Worm (Caenorhabditis elegans) whole organism, early embryonic: Measurements from ENCODE around the gene F26G5.1.

ENCODE experiments used
- B0310.2 ChIP-seq: sonication (generic microtip); optimal IDR thresholded peaks from 2 replicates; lab custom pipeline; 2016; ENCODE audit warnings: mild to moderate bottlenecking, missing genetic modification characterization, missing compliant biosample characterization
- F13C5.2 ChIP-seq: sonication (generic microtip); optimal IDR thresholded peaks from 2 replicates; lab custom pipeline; 2017; ENCODE audit warnings: mild to moderate bottlenecking, missing genetic modification characterization, inconsistent platforms, missing compliant biosample characterization
- aly-1 ChIP-seq: sonication (generic microtip); optimal IDR thresholded peaks from 2 replicates; lab custom pipeline; 2016; ENCODE audit warnings: missing genetic modification characterization, missing compliant biosample characterization
- ama-1 ChIP-seq: fragments of 150-350 bp; optimal IDR thresholded peaks from 2 replicates; lab custom pipeline; 2014
- ceh-13 ChIP-seq: fragments of 200-800 bp; sonication (Bioruptor generic); optimal IDR thresholded peaks from 2 replicates; lab custom pipeline; 2018; ENCODE audit warnings: mild to moderate bottlenecking, missing genetic modification characterization, missing compliant biosample characterization
- ceh-36 ChIP-seq: sonication (generic microtip); optimal IDR thresholded peaks from 2 replicates; lab custom pipeline; 2016; ENCODE audit warnings: missing genetic modification characterization, inconsistent platforms, missing compliant biosample characterization
- ets-7 ChIP-seq: sonication (generic microtip); optimal IDR thresholded peaks from 2 replicates; lab custom pipeline; 2016; ENCODE audit warnings: missing genotype, missing genetic modification characterization, missing compliant biosample characterization
- flt-1 ChIP-seq: fragments of 200-800 bp; sonication (Bioruptor generic); IDR thresholded peaks from 2 replicates; pipeline ENCODE4 v1.3.6; 2022; ENCODE audit warnings: missing genetic modification characterization, missing compliant biosample characterization
- hmbx-1 ChIP-seq: sonication (generic microtip); optimal IDR thresholded peaks from 2 replicates; lab custom pipeline; 2016; ENCODE audit warnings: mild to moderate bottlenecking, missing genetic modification characterization, missing compliant biosample characterization
- hmg-4 ChIP-seq: fragments of 200-800 bp; sonication (Bioruptor generic); optimal IDR thresholded peaks from 2 replicates; lab custom pipeline; 2018; ENCODE audit warnings: mild to moderate bottlenecking, missing genetic modification characterization, missing compliant biosample characterization
- hnd-1 ChIP-seq: sonication (generic microtip); optimal IDR thresholded peaks from 2 replicates; lab custom pipeline; 2016; ENCODE audit warnings: missing genetic modification characterization, missing compliant biosample characterization
- pes-1 ChIP-seq: fragments of 200-800 bp; sonication (Bioruptor generic); IDR thresholded peaks from 2 replicates; pipeline ENCODE4 v1.3.6; 2022; ENCODE audit warnings: missing genetic modification reagents, missing genetic modification characterization, missing compliant biosample characterization
- scrt-1 ChIP-seq: fragments of 200-800 bp; sonication (Bioruptor generic); IDR thresholded peaks from 2 replicates; pipeline ENCODE4 v1.3.6; 2022; ENCODE audit warnings: missing genetic modification characterization, missing compliant biosample characterization
- sea-1 ChIP-seq: fragments of 200-800 bp; sonication (Bioruptor generic); conservative IDR thresholded peaks from 2 replicates; pipeline ENCODE4 v1.3.6; 2022; ENCODE audit warnings: missing genetic modification characterization, missing compliant biosample characterization
- tbx-11 ChIP-seq: fragments of 200-800 bp; sonication (Bioruptor generic); IDR thresholded peaks from 2 replicates; pipeline ENCODE4 v1.3.6; 2022; ENCODE audit warnings: missing genetic modification characterization, missing compliant biosample characterization
- tbx-37 ChIP-seq: fragments of 200-800 bp; sonication (Bioruptor generic); conservative IDR thresholded peaks from 2 replicates; pipeline ENCODE4 v1.3.6; 2022; ENCODE audit warnings: missing genetic modification reagents, missing genetic modification characterization, missing compliant biosample characterization
- tra-4 ChIP-seq: sonication (generic microtip); optimal IDR thresholded peaks from 2 replicates; lab custom pipeline; 2017; ENCODE audit warnings: missing genetic modification characterization, missing compliant biosample characterization

The F26G5.1 gene

ce11 chrV:4948635-4949034, 26.6 kb upstream of the F26G5.1 start, which contains the start of gene str-209:
str-209 (plus strand) TSS chrV:4948935.
- TF ChIP-seq aly-1 (tag; lab: Kevin White, UChicago) = no peak
- no peak for TF ChIP-seq ceh-13 (GFP tag; lab: Kevin White, UChicago)
- TF ChIP-seq F13C5.2 (tag; lab: Kevin White, UChicago) = no peak
- no peak for TF ChIP-seq tra-4 (tag; lab: Kevin White, UChicago)
- TF ChIP-seq pes-1 (GFP tag; lab: Robert Waterston, UW) = no peak
- no peak for TF ChIP-seq B0310.2 (tag; lab: Kevin White, UChicago)
- TF ChIP-seq sea-1 (GFP tag; lab: Robert Waterston, UW) = no peak
- no peak for TF ChIP-seq ceh-36 (tag; lab: Kevin White, UChicago)
- TF ChIP-seq tbx-11 (GFP tag; lab: Robert Waterston, UW) = no peak
- TF ChIP-seq ama-1 (lab: Kevin White, UChicago) = no peak
- TF ChIP-seq scrt-1 (GFP tag; lab: Robert Waterston, UW) = no peak
- no peak for TF ChIP-seq ets-7
- TF ChIP-seq flt-1 (GFP tag; lab: Robert Waterston, UW) = no peak
- no peak for TF ChIP-seq hmg-4 (GFP tag; lab: Kevin White, UChicago)
- TF ChIP-seq hnd-1 = no peak

- no peak for TF ChIP-seq ets-7
- TF ChIP-seq ceh-13 (GFP tag; lab: Kevin White, UChicago) = no peak
- TF ChIP-seq ceh-36 (tag; lab: Kevin White, UChicago) = no peak
- no peak for TF ChIP-seq hnd-1
- no peak for TF ChIP-seq hmg-4 (GFP tag; lab: Kevin White, UChicago)
- no peak for TF ChIP-seq tbx-37 (GFP tag; lab: Robert Waterston, UW)
- TF ChIP-seq aly-1 (tag; lab: Kevin White, UChicago) = no peak
- no peak for TF ChIP-seq tbx-11 (GFP tag; lab: Robert Waterston, UW)
- TF ChIP-seq B0310.2 (tag; lab: Kevin White, UChicago) = no peak
- no peak for TF ChIP-seq sea-1 (GFP tag; lab: Robert Waterston, UW)
- no peak for TF ChIP-seq pes-1 (GFP tag; lab: Robert Waterston, UW)
- no peak for TF ChIP-seq ama-1 (lab: Kevin White, UChicago)
- TF ChIP-seq F13C5.2 (tag; lab: Kevin White, UChicago) = no peak
Measured at ce11 chrV:4951434-4951833, 23.8 kb upstream of the F26G5.1 start, which contains the start of gene str-207. str-207 (plus strand) TSS chrV:4951734.

ce11 chrV:4956529-4956928, 18.7 kb upstream of the F26G5.1 start, which contains the start of gene str-208:
str-208 (plus strand) TSS chrV:4956829.
- no peak for TF ChIP-seq tbx-37 (GFP tag; lab: Robert Waterston, UW)
- TF ChIP-seq hmg-4 (GFP tag; lab: Kevin White, UChicago) = no peak
- TF ChIP-seq tbx-11 (GFP tag; lab: Robert Waterston, UW) = no peak
- no peak for TF ChIP-seq F13C5.2 (tag; lab: Kevin White, UChicago)
- no peak for TF ChIP-seq sea-1 (GFP tag; lab: Robert Waterston, UW)
- no peak for TF ChIP-seq tra-4 (tag; lab: Kevin White, UChicago)
- TF ChIP-seq ets-7 = no peak
- TF ChIP-seq B0310.2 (tag; lab: Kevin White, UChicago) = no peak
- TF ChIP-seq flt-1 (GFP tag; lab: Robert Waterston, UW) = no peak
- no peak for TF ChIP-seq scrt-1 (GFP tag; lab: Robert Waterston, UW)
- no peak for TF ChIP-seq ama-1 (lab: Kevin White, UChicago)
- no peak for TF ChIP-seq hmbx-1
- no peak for TF ChIP-seq ceh-36 (tag; lab: Kevin White, UChicago)

ce11 chrV:4957619-4958018, 17.7 kb upstream of the F26G5.1 start:
- TF ChIP-seq ets-7 = no peak
- peak; percentile 48 for TF ChIP-seq ceh-36 (tag; lab: Kevin White, UChicago)

ce11 chrV:4960686-4961085, 14.6 kb upstream of the F26G5.1 start:
- 0 out of 2 replicates have a peak, but pooled peaks have one; percentile 30 for TF ChIP-seq scrt-1 (GFP tag; lab: Robert Waterston, UW)
- no peak for TF ChIP-seq ama-1 (lab: Kevin White, UChicago)
- TF ChIP-seq tra-4 (tag; lab: Kevin White, UChicago) = no peak
- no peak for TF ChIP-seq hnd-1

ce11 chrV:4962968-4963367, 12.3 kb upstream of the F26G5.1 start, which contains the start of gene tam-1:
tam-1 (minus strand) TSS chrV:4963102.
- TF ChIP-seq F13C5.2 (tag; lab: Kevin White, UChicago) = peak; percentile 39
- TF ChIP-seq ceh-36 (tag; lab: Kevin White, UChicago) = no peak
- no peak for TF ChIP-seq hmbx-1
- peak; percentile 30 for TF ChIP-seq hmg-4 (GFP tag; lab: Kevin White, UChicago)
- TF ChIP-seq tbx-11 (GFP tag; lab: Robert Waterston, UW) = no peak
- TF ChIP-seq ama-1 (lab: Kevin White, UChicago) = no peak
- no peak for TF ChIP-seq flt-1 (GFP tag; lab: Robert Waterston, UW)

ce11 chrV:4963606-4964005, 11.7 kb upstream of the F26G5.1 start:
- TF ChIP-seq B0310.2 (tag; lab: Kevin White, UChicago) (no peak), tra-4 (tag; lab: Kevin White, UChicago) (no peak), ama-1 (lab: Kevin White, UChicago) (no peak), hmg-4 (GFP tag; lab: Kevin White, UChicago) (no peak), sea-1 (GFP tag; lab: Robert Waterston, UW) (no peak), ceh-36 (tag; lab: Kevin White, UChicago) (no peak), tbx-11 (GFP tag; lab: Robert Waterston, UW) (no peak), tbx-37 (GFP tag; lab: Robert Waterston, UW) (no peak)
